Fruit fly (Drosophila melanogaster) whole organism, embryonic: ENCODE results near the gene Arpc2.

Experiments used
- B-H1 ChIP-seq: fragments of 200-800 bp; sonication (Bioruptor generic); IDR thresholded peaks from 3 replicates; pipeline ENCODE4 v1.3.6; 2022; ENCODE audit warnings: missing biosample characterization, missing genetic modification characterization
- BEAF-32 ChIP-seq: fragments of 200-800 bp; sonication (Bioruptor generic); optimal IDR thresholded peaks from 3 replicates; lab custom pipeline; 2017; ENCODE audit warnings: missing biosample characterization, missing genetic modification characterization, mild to moderate bottlenecking, moderate library complexity, missing genetic modification reagents
- CG11560 ChIP-seq: fragments of 200-800 bp; sonication (Bioruptor generic); IDR thresholded peaks from 3 replicates; pipeline ENCODE4 v1.3.6; 2022; ENCODE audit warnings: missing biosample characterization, missing genetic modification characterization
- CG13775 ChIP-seq: fragments of 200-800 bp; sonication (Bioruptor generic); optimal IDR thresholded peaks from 3 replicates; lab custom pipeline; 2017; ENCODE audit warnings: missing biosample characterization, mild to moderate bottlenecking, missing genetic modification characterization
- CG17802 ChIP-seq: fragments of 200-800 bp; sonication (Bioruptor generic); optimal IDR thresholded peaks from 2 replicates; lab custom pipeline; 2018; ENCODE audit warnings: missing biosample characterization, mild to moderate bottlenecking, missing genetic modification characterization, moderate library complexity
- CG2712 ChIP-seq: fragments of 200-800 bp; optimal IDR thresholded peaks from 3 replicates; lab custom pipeline; 2019; ENCODE audit warnings: missing biosample characterization, mild to moderate bottlenecking, missing genetic modification characterization, moderate library complexity
- NC2α ChIP-seq: fragments of 200-800 bp; sonication (Bioruptor generic); optimal IDR thresholded peaks from 2 replicates; lab custom pipeline; 2016; ENCODE audit warnings: missing biosample characterization, missing genetic modification characterization
- h ChIP-seq: fragments of >200 bp; optimal IDR thresholded peaks from 2 replicates; lab custom pipeline; 2017
- lbe ChIP-seq: fragments of 200-800 bp; sonication (Bioruptor generic); optimal IDR thresholded peaks from 2 replicates; lab custom pipeline; 2016; ENCODE audit warnings: missing biosample characterization, mild to moderate bottlenecking, missing genetic modification characterization
- luna ChIP-seq: fragments of 200-800 bp; sonication (Bioruptor generic); optimal IDR thresholded peaks from 2 replicates; lab custom pipeline; 2016; ENCODE audit warnings: missing biosample characterization, missing genetic modification characterization
- sim ChIP-seq: fragments of 200-800 bp; sonication (Bioruptor generic); IDR thresholded peaks from 2 replicates; pipeline ENCODE4 v1.3.6; 2022; ENCODE audit warnings: missing biosample characterization, missing genetic modification characterization
- sima ChIP-seq: fragments of 200-800 bp; sonication (Bioruptor generic); optimal IDR thresholded peaks from 2 replicates; lab custom pipeline; 2016; ENCODE audit warnings: missing biosample characterization, missing genetic modification characterization
- sr ChIP-seq: fragments of 200-800 bp; sonication (Bioruptor generic); IDR thresholded peaks from 3 replicates; pipeline ENCODE4 v1.3.6; 2022; ENCODE audit warnings: missing biosample characterization, missing genetic modification characterization
- zfh2 ChIP-seq: fragments of 200-800 bp; sonication (Bioruptor generic); optimal IDR thresholded peaks from 2 replicates; lab custom pipeline; 2016; ENCODE audit warnings: missing biosample characterization, missing genetic modification characterization

DNA sequence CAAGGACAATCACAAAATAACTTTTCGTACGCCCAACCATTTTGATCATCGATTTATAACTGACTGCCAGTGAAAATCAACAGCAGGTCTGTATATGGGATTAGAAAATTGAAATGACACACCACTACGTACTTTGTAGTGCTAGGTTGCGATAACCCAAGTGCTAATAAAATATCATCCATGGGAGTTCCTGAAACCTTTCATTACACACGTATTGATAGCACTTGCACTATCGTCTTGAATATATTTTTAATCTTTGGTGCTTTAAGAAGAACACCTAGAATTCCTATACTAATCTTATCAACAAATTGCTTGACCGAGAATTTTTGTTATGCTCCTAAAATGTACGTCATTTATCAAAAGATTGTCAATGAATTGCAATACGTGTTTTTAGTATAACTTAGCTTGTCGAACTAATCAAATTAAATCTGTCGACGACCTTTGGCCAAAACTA lies 42.8 kb upstream of the Arpc2 start, which contains the start of gene Ugt37A1:
- TF ChIP-seq sr (GFP tag; lab: Robert Waterston, UW) (no peak), NC2α (GFP tag; lab: Kevin White, UChicago) (no peak), BEAF-32 (GFP tag; lab: Kevin White, UChicago) (no peak), luna (no peak), zfh2 (no peak), h (lab: Kevin White, UChicago) (no peak), sima (GFP tag; lab: Kevin White, UChicago) (no peak), lbe (no peak), sim (GFP tag; lab: Robert Waterston, UW) (no peak), B-H1 (GFP tag; lab: Robert Waterston, UW) (no peak), CG13775 (GFP tag; lab: Kevin White, UChicago) (no peak), CG11560 (tag; lab: Robert Waterston, UW) (no peak), CG2712 (tag; lab: Kevin White, UChicago) (no peak), CG17802 (tag; lab: Kevin White, UChicago) (no peak)
